Fruit fly (Drosophila melanogaster) whole organism, prepupa: Measurements from ENCODE around the gene CG14423.

Experiments
- Blimp-1 ChIP-seq: fragments of 200-800 bp; sonication (Bioruptor generic); optimal IDR thresholded peaks from 3 replicates; lab custom pipeline; 2017; ENCODE audit warnings: missing biosample characterization, missing genetic modification characterization, mild to moderate bottlenecking, moderate library complexity, missing genetic modification reagents
- CG10631 ChIP-seq: fragments of 200-800 bp; sonication (Bioruptor generic); optimal IDR thresholded peaks from 2 replicates; lab custom pipeline; 2016; ENCODE audit warnings: missing biosample characterization, missing genetic modification characterization
- CG10669 ChIP-seq: fragments of 200-800 bp; sonication (Bioruptor generic); optimal IDR thresholded peaks from 3 replicates; lab custom pipeline; 2018; ENCODE audit warnings: missing biosample characterization, mild to moderate bottlenecking, missing genetic modification characterization, moderate library complexity
- CG11294 ChIP-seq: fragments of 200-800 bp; sonication (Bioruptor generic); IDR thresholded peaks from 2 replicates; pipeline ENCODE4 v1.3.6; 2022; ENCODE audit warnings: missing biosample characterization, missing genetic modification characterization
- CG11762 ChIP-seq: fragments of 200-800 bp; sonication (Bioruptor generic); optimal IDR thresholded peaks from 3 replicates; lab custom pipeline; 2016; ENCODE audit warnings: missing biosample characterization, missing genetic modification characterization; ENCODE audit not compliant: insufficient read depth
- CG11902 ChIP-seq: fragments of 200-800 bp; sonication (Bioruptor generic); optimal IDR thresholded peaks from 3 replicates; lab custom pipeline; 2016; ENCODE audit warnings: missing biosample characterization, missing genetic modification characterization
- CG1621 ChIP-seq: fragments of 200-800 bp; sonication (Bioruptor generic); optimal IDR thresholded peaks from 3 replicates; lab custom pipeline; 2018; ENCODE audit warnings: missing biosample characterization, mild to moderate bottlenecking, missing genetic modification characterization
- CG16779 ChIP-seq: fragments of 200-800 bp; sonication (Bioruptor generic); optimal IDR thresholded peaks from 3 replicates; lab custom pipeline; 2017; ENCODE audit warnings: missing biosample characterization, mild to moderate bottlenecking, missing genetic modification characterization
- CG3032 ChIP-seq: fragments of 200-800 bp; optimal IDR thresholded peaks from 2 replicates; lab custom pipeline; 2019; ENCODE audit warnings: missing biosample characterization, mild to moderate bottlenecking, missing genetic modification characterization, moderate library complexity
- CG31627 ChIP-seq: fragments of 200-800 bp; sonication (Bioruptor generic); optimal IDR thresholded peaks from 3 replicates; lab custom pipeline; 2016; ENCODE audit warnings: missing biosample characterization, missing genetic modification characterization
- CG32006 ChIP-seq: fragments of 200-800 bp; sonication (Bioruptor generic); optimal IDR thresholded peaks from 3 replicates; lab custom pipeline; 2017; ENCODE audit warnings: missing biosample characterization, mild to moderate bottlenecking, missing genetic modification characterization
- CG34406 ChIP-seq: fragments of 200-800 bp; sonication (Bioruptor generic); optimal IDR thresholded peaks from 3 replicates; lab custom pipeline; 2016; ENCODE audit warnings: missing biosample characterization, missing genetic modification characterization
- CG4318 ChIP-seq: fragments of 200-800 bp; sonication (Bioruptor generic); optimal IDR thresholded peaks from 3 replicates; lab custom pipeline; 2017; ENCODE audit warnings: missing biosample characterization, mild to moderate bottlenecking, missing genetic modification characterization
- CG6276 ChIP-seq: fragments of 200-800 bp; sonication (Bioruptor generic); optimal IDR thresholded peaks from 2 replicates; lab custom pipeline; 2017; ENCODE audit warnings: missing biosample characterization, mild to moderate bottlenecking, missing genetic modification characterization
- CG6792 ChIP-seq: fragments of 200-800 bp; sonication (Bioruptor generic); optimal IDR thresholded peaks from 3 replicates; lab custom pipeline; 2016; ENCODE audit warnings: missing biosample characterization, missing genetic modification characterization
- CG6808 ChIP-seq: fragments of 200-800 bp; sonication (Bioruptor generic); optimal IDR thresholded peaks from 3 replicates; lab custom pipeline; 2017; ENCODE audit warnings: missing biosample characterization, missing genetic modification characterization, mild to moderate bottlenecking, moderate library complexity, missing genetic modification reagents
- CG6854 ChIP-seq: fragments of 200-800 bp; sonication (Bioruptor generic); optimal IDR thresholded peaks from 2 replicates; lab custom pipeline; 2017; ENCODE audit warnings: missing biosample characterization, mild to moderate bottlenecking, missing genetic modification characterization
- CG8119 ChIP-seq: fragments of 200-800 bp; sonication (Bioruptor generic); IDR thresholded peaks from 3 replicates; pipeline ENCODE4 v1.3.6; 2022; ENCODE audit warnings: missing biosample characterization, missing genetic modification characterization
- CG8632 ChIP-seq: fragments of 200-800 bp; sonication (Bioruptor generic); optimal IDR thresholded peaks from 3 replicates; lab custom pipeline; 2016; ENCODE audit warnings: missing biosample characterization, missing genetic modification characterization
- CG9139 ChIP-seq: fragments of 200-800 bp; sonication (Bioruptor generic); optimal IDR thresholded peaks from 3 replicates; lab custom pipeline; 2017; ENCODE audit warnings: missing biosample characterization, mild to moderate bottlenecking, missing genetic modification characterization
- Eip78C ChIP-seq: fragments of 200-800 bp; sonication (Bioruptor generic); peaks from one replicate; lab custom pipeline; 2016; ENCODE audit warnings: missing biosample characterization, missing genetic modification characterization
- Eip93F ChIP-seq: fragments of 200-800 bp; sonication (Bioruptor generic); optimal IDR thresholded peaks from 2 replicates; lab custom pipeline; 2016; ENCODE audit warnings: missing biosample characterization, mild to moderate bottlenecking, missing genetic modification characterization
- Ets21C ChIP-seq: fragments of 200-800 bp; sonication (Bioruptor generic); optimal IDR thresholded peaks from 3 replicates; lab custom pipeline; 2016; ENCODE audit warnings: missing biosample characterization, missing genetic modification characterization
- Gug ChIP-seq: fragments of 200-800 bp; sonication (Bioruptor generic); IDR thresholded peaks from 2 replicates; pipeline ENCODE4 v1.3.6; 2022; ENCODE audit warnings: missing biosample characterization, missing genetic modification characterization
- Hr38 ChIP-seq: sonication (Bioruptor generic); optimal IDR thresholded peaks from 2 replicates; lab custom pipeline; 2016; ENCODE audit warnings: missing biosample characterization, missing genetic modification characterization
- Hr39 ChIP-seq: fragments of 200-800 bp; sonication (Bioruptor generic); optimal IDR thresholded peaks from 2 replicates; lab custom pipeline; 2016; ENCODE audit warnings: missing biosample characterization, missing genetic modification characterization
- Hr4 ChIP-seq: fragments of 200-800 bp; sonication (Bioruptor generic); optimal IDR thresholded peaks from 3 replicates; lab custom pipeline; 2016; ENCODE audit warnings: missing biosample characterization, missing genetic modification characterization
- Lpt ChIP-seq: fragments of 200-800 bp; sonication (Bioruptor generic); optimal IDR thresholded peaks from 3 replicates; lab custom pipeline; 2016; ENCODE audit warnings: missing biosample characterization, missing genetic modification characterization
- Met ChIP-seq: fragments of 200-800 bp; sonication (Bioruptor generic); optimal IDR thresholded peaks from 3 replicates; lab custom pipeline; 2016; ENCODE audit warnings: missing biosample characterization, missing genetic modification characterization
- OdsH ChIP-seq: fragments of 200-800 bp; sonication (Bioruptor generic); optimal IDR thresholded peaks from 3 replicates; lab custom pipeline; 2016; ENCODE audit warnings: missing biosample characterization, missing genetic modification characterization
- Smox ChIP-seq: fragments of 200-800 bp; sonication (Bioruptor generic); optimal IDR thresholded peaks from 3 replicates; lab custom pipeline; 2016; ENCODE audit warnings: missing biosample characterization, missing genetic modification characterization
- Sox102F ChIP-seq: fragments of 200-800 bp; sonication (Bioruptor generic); optimal IDR thresholded peaks from 2 replicates; lab custom pipeline; 2016; ENCODE audit warnings: missing biosample characterization, mild to moderate bottlenecking, missing genetic modification characterization
- Sox15 ChIP-seq: fragments of 200-800 bp; sonication (Bioruptor generic); optimal IDR thresholded peaks from 3 replicates; lab custom pipeline; 2016; ENCODE audit warnings: missing biosample characterization, missing genetic modification characterization
- achi ChIP-seq: fragments of 200-800 bp; sonication (Bioruptor generic); optimal IDR thresholded peaks from 3 replicates; lab custom pipeline; 2016; ENCODE audit warnings: missing biosample characterization, missing genetic modification characterization
- acj6 ChIP-seq: fragments of 200-800 bp; sonication (Bioruptor generic); optimal IDR thresholded peaks from 3 replicates; lab custom pipeline; 2016; ENCODE audit warnings: missing biosample characterization, missing genetic modification characterization
- cyc ChIP-seq: fragments of 200-800 bp; sonication (Bioruptor generic); optimal IDR thresholded peaks from 3 replicates; lab custom pipeline; 2016; ENCODE audit warnings: missing biosample characterization, missing genetic modification characterization
- dsx ChIP-seq: fragments of 200-800 bp; optimal IDR thresholded peaks from 3 replicates; lab custom pipeline; 2019; ENCODE audit warnings: missing biosample characterization, mild to moderate bottlenecking, missing genetic modification characterization, moderate library complexity; ENCODE audit not compliant: poor library complexity, severe bottlenecking
- eg ChIP-seq: fragments of 200-800 bp; sonication (Bioruptor generic); IDR thresholded peaks from 3 replicates; pipeline ENCODE4 v1.3.6; 2022; ENCODE audit warnings: missing biosample characterization, missing genetic modification characterization
- esn ChIP-seq: fragments of 200-800 bp; sonication (Bioruptor generic); optimal IDR thresholded peaks from 2 replicates; lab custom pipeline; 2016; ENCODE audit warnings: missing biosample characterization, mild to moderate bottlenecking, missing genetic modification characterization, moderate library complexity
- fd59A ChIP-seq: fragments of 200-800 bp; sonication (Bioruptor generic); optimal IDR thresholded peaks from 2 replicates; lab custom pipeline; 2017; ENCODE audit warnings: missing biosample characterization, mild to moderate bottlenecking, missing genetic modification characterization, missing genetic modification reagents
- fd85E ChIP-seq: fragments of 200-800 bp; sonication (Bioruptor generic); optimal IDR thresholded peaks from 3 replicates; lab custom pipeline; 2016; ENCODE audit warnings: missing biosample characterization, missing genetic modification characterization
- lz ChIP-seq: fragments of 200-800 bp; sonication (Bioruptor generic); optimal IDR thresholded peaks from 3 replicates; lab custom pipeline; 2016; ENCODE audit warnings: missing biosample characterization, missing genetic modification characterization
- net ChIP-seq: fragments of 200-800 bp; sonication (Bioruptor generic); optimal IDR thresholded peaks from 3 replicates; lab custom pipeline; 2016; ENCODE audit warnings: missing biosample characterization, missing genetic modification characterization
- salr ChIP-seq, 2 experiments: fragments of 200-800 bp; sonication (Bioruptor generic); optimal IDR thresholded peaks; 3 replicates each; lab custom pipeline; 2016 to 2018; ENCODE audit warnings: missing biosample characterization in 2 of 2, missing genetic modification characterization in 2 of 2, mild to moderate bottlenecking in 1 of 2
- spab ChIP-seq: fragments of 200-800 bp; sonication (Bioruptor generic); optimal IDR thresholded peaks from 2 replicates; lab custom pipeline; 2017; ENCODE audit warnings: missing biosample characterization, mild to moderate bottlenecking, missing genetic modification characterization, missing genetic modification reagents
- ss ChIP-seq, 2 experiments: fragments of 200-800 bp; sonication (Bioruptor generic); optimal IDR thresholded peaks; 2 replicates in 1 of 2; 3 replicates in 1 of 2; lab custom pipeline; 2017 to 2018; ENCODE audit warnings: mild to moderate bottlenecking in 2 of 2, missing biosample characterization in 2 of 2, missing genetic modification characterization in 2 of 2, moderate library complexity in 1 of 2
- topi ChIP-seq: fragments of 200-800 bp; sonication (Bioruptor generic); optimal IDR thresholded peaks from 3 replicates; lab custom pipeline; 2016; ENCODE audit warnings: missing biosample characterization, missing genetic modification characterization
- vri ChIP-seq: fragments of 200-800 bp; sonication (Bioruptor generic); optimal IDR thresholded peaks from 3 replicates; lab custom pipeline; 2016; ENCODE audit warnings: missing biosample characterization, mild to moderate bottlenecking, missing genetic modification characterization

CG14423 gene

DNA sequence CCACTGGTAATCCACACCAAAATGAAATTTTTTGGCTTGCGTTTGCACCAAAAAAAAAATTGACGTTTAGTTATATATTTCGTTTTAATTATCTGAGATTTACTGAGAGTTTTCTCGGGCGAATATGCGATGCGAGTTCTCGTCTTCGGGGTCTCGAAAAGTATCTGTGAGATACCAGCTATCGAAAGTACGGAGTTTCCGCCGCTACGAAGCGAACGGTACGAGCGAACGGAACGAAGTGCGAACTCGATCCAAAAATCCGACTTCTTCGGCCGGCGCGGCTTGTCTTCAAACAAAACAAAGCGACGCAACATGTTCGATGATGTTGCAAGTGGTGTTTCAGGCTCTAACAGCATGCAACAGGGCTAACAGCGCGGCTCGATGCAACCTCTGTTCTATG is 28.4 kb downstream of the CG14423 start, which contains the start of gene rst (continued):
- no peak for TF ChIP-seq CG34406 (GFP tag; lab: Kevin White, UChicago)
- TF ChIP-seq, all 60 proteins: peak for 6

- peak; percentile 33 for TF ChIP-seq CG6808 (GFP tag; lab: Kevin White, UChicago)
- peak; percentile 25 for TF ChIP-seq Sox15 (GFP tag; lab: Kevin White, UChicago)
- peak; percentile 63 for TF ChIP-seq CG34406 (GFP tag; lab: Kevin White, UChicago)
- peak; percentile 61 for TF ChIP-seq Lpt (GFP tag; lab: Kevin White, UChicago)
- peak; percentile 76 for TF ChIP-seq topi (GFP tag; lab: Kevin White, UChicago)
- TF ChIP-seq CG6854 (GFP tag; lab: Kevin White, UChicago), result no peak
- TF ChIP-seq Eip78C (GFP tag; lab: Kevin White, UChicago), result peak; percentile 92
- TF ChIP-seq dsx, result no peak
- TF ChIP-seq CG11902, result peak; percentile 46
- peak; percentile 69 for TF ChIP-seq CG31627 (GFP tag; lab: Kevin White, UChicago)
- peak; percentile 68 for TF ChIP-seq achi (GFP tag; lab: Kevin White, UChicago)
- TF ChIP-seq Smox (GFP tag; lab: Kevin White, UChicago), result peak; percentile 67
- peak; percentile 71 for TF ChIP-seq esn (GFP tag; lab: Kevin White, UChicago)
- peak; percentile 81 for TF ChIP-seq CG32006 (GFP tag; lab: Kevin White, UChicago)
- TF ChIP-seq CG10669 (GFP tag; lab: Kevin White, UChicago), result peak; percentile 48
- peak; percentile 14 for TF ChIP-seq Blimp-1 (GFP tag; lab: Kevin White, UChicago)
- TF ChIP-seq ss (GFP tag; optimal IDR thresholded peaks at IDR 0.05; lab: Kevin White, UChicago), result peak in 1 of 2 experiments; percentile 32
- peak; percentile 54 for TF ChIP-seq CG11762
- peak; percentile 60 for TF ChIP-seq Ets21C (GFP tag; lab: Kevin White, UChicago)
- peak; percentile 68 for TF ChIP-seq CG6792 (GFP tag; lab: Kevin White, UChicago)
- TF ChIP-seq Hr38 (GFP tag; lab: Kevin White, UChicago), result no peak
- no peak for TF ChIP-seq CG11294 (GFP tag; lab: Robert Waterston, UW)
- peak in 1 of 2 experiments; percentile 30 for TF ChIP-seq salr (GFP tag; optimal IDR thresholded peaks at IDR 0.05; lab: Kevin White, UChicago)
- no peak for TF ChIP-seq Gug
- peak; percentile 66 for TF ChIP-seq CG4318 (GFP tag; lab: Kevin White, UChicago)
- TF ChIP-seq CG8119 (GFP tag; lab: Robert Waterston, UW), result peak; percentile 80
- TF ChIP-seq CG6276 (GFP tag; lab: Kevin White, UChicago), result peak; percentile 59
- peak; percentile 58 for TF ChIP-seq CG10631 (GFP tag; lab: Kevin White, UChicago)
- TF ChIP-seq fd85E (GFP tag; lab: Kevin White, UChicago), result no peak
- peak; percentile 60 for TF ChIP-seq Sox102F
- peak; percentile 62; the same call in 1 of the 3 replicates for TF ChIP-seq eg (GFP tag; lab: Robert Waterston, UW)
- peak; percentile 67 for TF ChIP-seq acj6 (GFP tag; lab: Kevin White, UChicago)
- no peak for TF ChIP-seq Eip93F (GFP tag; lab: Kevin White, UChicago)
- peak; percentile 66 for TF ChIP-seq cyc (GFP tag; lab: Kevin White, UChicago)
- peak; percentile 33 for TF ChIP-seq CG3032 (tag; lab: Kevin White, UChicago)
- peak; percentile 20 for TF ChIP-seq CG9139 (GFP tag; lab: Kevin White, UChicago)
- TF ChIP-seq Hr4 (GFP tag; lab: Kevin White, UChicago), result peak; percentile 87
- TF ChIP-seq Hr39, result peak; percentile 73
- TF ChIP-seq OdsH (GFP tag; lab: Kevin White, UChicago), result peak; percentile 70
- peak; percentile 17 for TF ChIP-seq fd59A (GFP tag; lab: Kevin White, UChicago)
- peak; percentile 70 for TF ChIP-seq Met (GFP tag; lab: Kevin White, UChicago)
- peak; percentile 51 for TF ChIP-seq CG8632
- TF ChIP-seq lz (GFP tag; lab: Kevin White, UChicago), result peak; percentile 62
- TF ChIP-seq net (GFP tag; lab: Kevin White, UChicago), result peak; percentile 51
- peak; percentile 17 for TF ChIP-seq CG16779 (tag; lab: Kevin White, UChicago)
- TF ChIP-seq CG1621 (tag; lab: Kevin White, UChicago), result peak; percentile 30
- no peak for TF ChIP-seq vri (GFP tag; lab: Kevin White, UChicago)
- TF ChIP-seq spab (GFP tag; lab: Kevin White, UChicago), result peak; percentile 39
Measured at dm6 chrX:2977857-2978473, 32.8 kb downstream of the CG14423 start.
